Fruit fly (Drosophila melanogaster): ENCODE results near the gene tin.
A peak's percentile ranks its signal among the peaks of the same experiment; 100 is the strongest.

The tin gene

DNA sequence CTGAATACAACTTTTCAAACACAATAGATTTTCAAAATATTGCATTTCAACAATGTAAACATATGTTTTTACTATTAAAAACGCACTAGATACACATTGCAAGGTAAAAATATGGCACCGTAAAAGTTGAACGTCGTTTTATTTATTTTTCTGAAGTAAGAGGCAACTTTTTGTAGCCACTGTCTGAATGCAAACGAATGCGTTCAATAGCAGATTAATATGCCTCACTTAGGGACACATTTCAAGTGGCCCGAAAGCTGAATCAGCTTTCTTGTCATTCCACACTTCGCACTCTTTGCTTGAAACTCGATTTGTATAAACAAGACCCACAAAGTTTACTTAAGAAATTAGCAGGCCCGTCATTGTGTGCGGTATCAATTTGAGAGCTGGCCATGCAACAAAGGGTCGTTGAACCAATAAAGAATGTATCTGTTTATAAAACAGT lies 28.9 kb upstream of the tin start (continued):
- TF ChIP-seq CG10147 (GFP tag; optimal IDR thresholded peaks at IDR 0.05) (no peak), so (GFP tag; IDR thresholded peaks at IDR 0.05) (no peak), stwl (tag; optimal IDR thresholded peaks at IDR 0.05) (no peak), CG12219 (GFP tag; optimal IDR thresholded peaks at IDR 0.05) (peak; percentile 56), D19A (tag; optimal IDR thresholded peaks at IDR 0.05) (no peak), ash1 (GFP tag; optimal IDR thresholded peaks at IDR 0.05) (no peak), Nf-YB (GFP tag; optimal IDR thresholded peaks at IDR 0.05) (peak; percentile 46), CG1529 (GFP tag; optimal IDR thresholded peaks at IDR 0.05) (peak; percentile 19), exex (tag; optimal IDR thresholded peaks at IDR 0.05) (no peak), Rfx (GFP tag; IDR thresholded peaks at IDR 0.05) (no peak), CG9797 (GFP tag; optimal IDR thresholded peaks at IDR 0.05) (peak; percentile 37), CG10543 (GFP tag; optimal IDR thresholded peaks at IDR 0.05) (peak; percentile 62), Med (GFP tag) (peak; percentile 90), CG6854 (GFP tag; optimal IDR thresholded peaks at IDR 0.05) (peak; percentile 54), D (optimal IDR thresholded peaks at IDR 0.05) (no peak), D (GFP tag; optimal IDR thresholded peaks at IDR 0.05) (peak; percentile 57), CG18599 (GFP tag; optimal IDR thresholded peaks at IDR 0.05) (peak; percentile 63), Dll (GFP tag; IDR thresholded peaks at IDR 0.05; ENCODE audit: partially characterized antibody) (no peak), tio (GFP tag; optimal IDR thresholded peaks at IDR 0.05) (no peak), CG4328 (GFP tag; optimal IDR thresholded peaks at IDR 0.05) (peak; percentile 29), bbx (GFP tag; IDR thresholded peaks at IDR 0.05; ENCODE audit: partially characterized antibody) (no peak), wek (GFP tag; optimal IDR thresholded peaks at IDR 0.05) (peak; percentile 83), CG10267 (tag; optimal IDR thresholded peaks at IDR 0.05) (no peak), CG2120 (GFP tag; optimal IDR thresholded peaks at IDR 0.05) (no peak), CG9817 (tag; optimal IDR thresholded peaks at IDR 0.05) (no peak), CG2712 (tag; optimal IDR thresholded peaks at IDR 0.05) (no peak), Nf-YA (GFP tag; IDR thresholded peaks at IDR 0.05) (no peak), CG7839 (tag; optimal IDR thresholded peaks at IDR 0.05) (no peak), bcd (GFP tag; optimal IDR thresholded peaks at IDR 0.05) (no peak), dimm (GFP tag; IDR thresholded peaks at IDR 0.05) (no peak), CHES-1-like (GFP tag; optimal IDR thresholded peaks at IDR 0.05) (peak; percentile 44), phol (tag; optimal IDR thresholded peaks at IDR 0.05) (no peak), crp (GFP tag; optimal IDR thresholded peaks at IDR 0.05) (no peak), ase (GFP tag; IDR thresholded peaks at IDR 0.05) (no peak), esg (GFP tag; conservative IDR thresholded peaks at IDR 0.05) (no peak), ac (GFP tag; optimal IDR thresholded peaks at IDR 0.05) (no peak), HLH4C (GFP tag; IDR thresholded peaks at IDR 0.05; ENCODE audit: partially characterized antibody) (no peak), CG8388 (GFP tag; optimal IDR thresholded peaks at IDR 0.05) (peak; percentile 75), CG17802 (tag; optimal IDR thresholded peaks at IDR 0.05) (no peak), unc-4 (GFP tag; IDR thresholded peaks at IDR 0.05; ENCODE audit: partially characterized antibody) (no peak), CG8924 (tag; optimal IDR thresholded peaks at IDR 0.05) (no peak), lov (optimal IDR thresholded peaks at IDR 0.05) (no peak), lov (GFP tag; IDR thresholded peaks at IDR 0.05) (no peak), CG5245 (GFP tag; optimal IDR thresholded peaks at IDR 0.05) (no peak), CG2889 (GFP tag; IDR thresholded peaks at IDR 0.05) (no peak), Blimp-1 (GFP tag; optimal IDR thresholded peaks at IDR 0.05) (no peak), zf30C (GFP tag; optimal IDR thresholded peaks at IDR 0.05) (no peak), sens-2 (GFP tag; IDR thresholded peaks at IDR 0.05) (no peak), CG10462 (GFP tag; optimal IDR thresholded peaks at IDR 0.05) (no peak), gcm2 (GFP tag; optimal IDR thresholded peaks at IDR 0.05) (no peak), chinmo (GFP tag; IDR thresholded peaks at IDR 0.05; ENCODE audit: partially characterized antibody) (no peak)

Data from whole organism, embryonic.